Fruit fly (Drosophila melanogaster) whole organism, pupa: ENCODE results near the gene if.

Experiments
- EcR ChIP-seq: fragments of 200-800 bp; sonication (Bioruptor generic); optimal IDR thresholded peaks from 3 replicates; lab custom pipeline; 2019; ENCODE audit warnings: missing biosample characterization, missing genetic modification characterization, mild to moderate bottlenecking, moderate library complexity, missing genetic modification reagents
- Snoo ChIP-seq: fragments of 200-800 bp; sonication (Bioruptor generic); optimal IDR thresholded peaks from 3 replicates; lab custom pipeline; 2017; ENCODE audit warnings: missing biosample characterization, mild to moderate bottlenecking, missing genetic modification characterization, inconsistent platforms

DNA sequence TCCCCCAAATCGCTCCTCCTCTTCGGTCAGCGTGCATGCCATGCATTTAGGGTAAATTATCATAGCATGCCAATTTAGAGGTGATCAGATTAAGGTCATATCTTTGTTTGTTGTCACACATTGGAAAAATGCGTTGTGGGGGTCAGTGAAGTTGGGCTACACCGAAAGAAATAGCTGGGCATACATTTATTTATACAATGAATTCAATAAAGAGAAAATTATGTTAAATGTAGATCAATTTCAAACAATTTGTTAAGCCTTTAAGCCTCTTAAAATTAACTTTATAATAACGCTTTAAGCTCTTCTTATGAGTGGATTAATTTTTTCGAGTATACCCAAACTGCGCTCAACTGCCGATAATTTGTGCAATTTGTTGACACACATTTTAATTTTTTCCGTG, 31.1 kb upstream of the if start:
- no peak for TF ChIP-seq Snoo (tag; lab: Kevin White, UChicago)
- TF ChIP-seq EcR (GFP tag; lab: Kevin White, UChicago) = no peak
